Worm (Caenorhabditis elegans) whole organism, L3 larva: ENCODE results near the gene R186.3.

Experiments
- R02D3.7 ChIP-seq: fragments of 150-350 bp; optimal IDR thresholded peaks from 2 replicates; lab custom pipeline; 2014; ENCODE audit warnings: missing biosample characterization, missing genetic modification characterization
- ZK546.5 ChIP-seq: sonication (generic microtip); optimal IDR thresholded peaks from 2 replicates; lab custom pipeline; 2017; ENCODE audit warnings: missing biosample characterization, missing genetic modification characterization
- aly-2 ChIP-seq: fragments of 150-350 bp; optimal IDR thresholded peaks from 2 replicates; lab custom pipeline; 2014; ENCODE audit warnings: missing biosample characterization, missing genetic modification characterization
- ama-1 ChIP-seq: fragments of 150-350 bp; optimal IDR thresholded peaks from 2 replicates; lab custom pipeline; 2018
- ceh-16 ChIP-seq: sonication (generic microtip); optimal IDR thresholded peaks from 2 replicates; lab custom pipeline; 2017; ENCODE audit warnings: missing biosample characterization, missing genetic modification characterization
- ceh-82 ChIP-seq: fragments of 150-350 bp; optimal IDR thresholded peaks from 2 replicates; lab custom pipeline; 2014; ENCODE audit warnings: missing biosample characterization, missing genetic modification characterization
- ceh-9 ChIP-seq: sonication (generic microtip); optimal IDR thresholded peaks from 2 replicates; lab custom pipeline; 2018; ENCODE audit warnings: missing biosample characterization, missing genetic modification characterization
- daf-12 ChIP-seq: fragments of 150-350 bp; optimal IDR thresholded peaks from 2 replicates; lab custom pipeline; 2014; ENCODE audit warnings: missing biosample characterization, missing genetic modification reagents, missing genetic modification characterization
- egl-27 ChIP-seq: sonication (generic microtip); optimal IDR thresholded peaks from 4 replicates; lab custom pipeline; 2017; ENCODE audit warnings: missing biosample characterization, missing genetic modification reagents, missing genetic modification characterization
- egl-5 ChIP-seq: fragments of 150-350 bp; optimal IDR thresholded peaks from 2 replicates; lab custom pipeline; 2017; ENCODE audit warnings: missing biosample characterization, missing genetic modification reagents, missing genetic modification characterization, inconsistent platforms
- elt-2 ChIP-seq: sonication (generic microtip); optimal IDR thresholded peaks from 2 replicates; lab custom pipeline; 2016; ENCODE audit warnings: missing genetic modification reagents, mild to moderate bottlenecking, missing genetic modification characterization, missing compliant biosample characterization
- elt-3 ChIP-seq, 3 experiments: fragments of 150-350 bp in 1 of 3; sonication (generic microtip) in 2 of 3; optimal IDR thresholded peaks; 2 replicates in 2 of 3; 4 replicates in 1 of 3; lab custom pipeline; 2014 to 2017; ENCODE audit warnings: missing biosample characterization in 3 of 3, missing genetic modification characterization in 3 of 3
- eor-1 ChIP-seq, 2 experiments: fragments of 150-350 bp; optimal IDR thresholded peaks; 2 replicates each; lab custom pipeline; 2014 to 2018; ENCODE audit warnings: missing biosample characterization in 2 of 2, missing genetic modification characterization in 2 of 2
- fkh-10 ChIP-seq: sonication (generic microtip); optimal IDR thresholded peaks from 2 replicates; lab custom pipeline; 2017; ENCODE audit warnings: missing biosample characterization, missing genetic modification reagents, missing genetic modification characterization
- fkh-2 ChIP-seq: fragments of 150-350 bp; optimal IDR thresholded peaks from 2 replicates; lab custom pipeline; 2014; ENCODE audit warnings: missing biosample characterization, missing genetic modification reagents, missing genetic modification characterization
- hmg-11 ChIP-seq: sonication (generic microtip); optimal IDR thresholded peaks from 2 replicates; lab custom pipeline; 2016; ENCODE audit warnings: missing genetic modification characterization, missing compliant biosample characterization
- jun-1 ChIP-seq: fragments of 150-350 bp; optimal IDR thresholded peaks from 2 replicates; lab custom pipeline; 2014; ENCODE audit warnings: missing biosample characterization, missing genetic modification reagents, missing genetic modification characterization
- lin-15B ChIP-seq: fragments of 150-350 bp; optimal IDR thresholded peaks from 2 replicates; lab custom pipeline; 2014; ENCODE audit warnings: missing biosample characterization, missing genetic modification characterization
- lin-39 ChIP-seq: fragments of 150-350 bp; optimal IDR thresholded peaks from 2 replicates; lab custom pipeline; 2018; ENCODE audit warnings: missing biosample characterization, missing genetic modification reagents, missing genetic modification characterization
- lsy-12 ChIP-seq: sonication (generic microtip); optimal IDR thresholded peaks from 2 replicates; lab custom pipeline; 2016; ENCODE audit warnings: mild to moderate bottlenecking, missing genetic modification characterization, missing compliant biosample characterization
- mdl-1 ChIP-seq: fragments of 150-350 bp; optimal IDR thresholded peaks from 2 replicates; lab custom pipeline; 2014; ENCODE audit warnings: missing biosample characterization, missing genetic modification characterization
- nfya-1 ChIP-seq: sonication (generic microtip); optimal IDR thresholded peaks from 2 replicates; lab custom pipeline; 2017; ENCODE audit warnings: missing genetic modification characterization, mild to moderate bottlenecking, missing compliant biosample characterization, antibody characterized with exemption, moderate library complexity; ENCODE audit not compliant: insufficient read depth
- nhr-11 ChIP-seq: fragments of 150-350 bp; optimal IDR thresholded peaks from 2 replicates; lab custom pipeline; 2014; ENCODE audit warnings: missing biosample characterization, missing genetic modification characterization
- nhr-12 ChIP-seq: fragments of 150-350 bp; optimal IDR thresholded peaks from 2 replicates; lab custom pipeline; 2014; ENCODE audit warnings: missing biosample characterization, missing genetic modification characterization
- nhr-23 ChIP-seq: fragments of 150-350 bp; optimal IDR thresholded peaks from 2 replicates; lab custom pipeline; 2014; ENCODE audit warnings: missing biosample characterization, missing genetic modification reagents, missing genetic modification characterization
- nhr-237 ChIP-seq: fragments of 150-350 bp; optimal IDR thresholded peaks from 2 replicates; lab custom pipeline; 2014; ENCODE audit warnings: missing biosample characterization, missing genetic modification characterization
- nhr-25 ChIP-seq: sonication (generic microtip); optimal IDR thresholded peaks from 2 replicates; lab custom pipeline; 2017; ENCODE audit warnings: missing biosample characterization, missing genetic modification characterization
- nhr-28 ChIP-seq: fragments of 150-350 bp; optimal IDR thresholded peaks from 2 replicates; lab custom pipeline; 2014; ENCODE audit warnings: missing biosample characterization, missing genetic modification characterization
- nhr-43 ChIP-seq: sonication (generic microtip); optimal IDR thresholded peaks from 2 replicates; lab custom pipeline; 2016; ENCODE audit warnings: mild to moderate bottlenecking, missing genetic modification characterization, missing compliant biosample characterization; ENCODE audit not compliant: poor library complexity, severe bottlenecking
- nhr-67 ChIP-seq: fragments of 150-350 bp; optimal IDR thresholded peaks from 2 replicates; lab custom pipeline; 2014; ENCODE audit warnings: missing biosample characterization, missing genetic modification characterization
- nhr-76 ChIP-seq: fragments of 150-350 bp; sonication (generic microtip); optimal IDR thresholded peaks from 5 replicates; lab custom pipeline; 2014; ENCODE audit warnings: missing biosample characterization, missing genetic modification characterization
- nhr-77 ChIP-seq: fragments of 150-350 bp; optimal IDR thresholded peaks from 2 replicates; lab custom pipeline; 2014; ENCODE audit warnings: missing biosample characterization, missing genetic modification characterization
- pha-4 ChIP-seq: fragments of 150-350 bp; optimal IDR thresholded peaks from 2 replicates; lab custom pipeline; 2014; ENCODE audit warnings: missing biosample characterization, missing genetic modification reagents, missing genetic modification characterization
- pqm-1 ChIP-seq: fragments of 150-350 bp; optimal IDR thresholded peaks from 2 replicates; lab custom pipeline; 2017; ENCODE audit warnings: missing biosample characterization, missing genetic modification characterization, inconsistent platforms
- sea-2 ChIP-seq: fragments of 150-350 bp; sonication (generic microtip); optimal IDR thresholded peaks from 4 replicates; lab custom pipeline; 2014; ENCODE audit warnings: missing biosample characterization, missing genetic modification reagents, missing genetic modification characterization
- skn-1 ChIP-seq: fragments of 150-350 bp; optimal IDR thresholded peaks from 2 replicates; lab custom pipeline; 2014; ENCODE audit warnings: missing biosample characterization, missing genetic modification characterization
- snpc-4 ChIP-seq: fragments of 150-350 bp; optimal IDR thresholded peaks from 2 replicates; lab custom pipeline; 2014; ENCODE audit warnings: missing biosample characterization, missing genetic modification characterization
- tbx-2 ChIP-seq: sonication (generic microtip); optimal IDR thresholded peaks from 2 replicates; lab custom pipeline; 2016; ENCODE audit warnings: mild to moderate bottlenecking, missing genetic modification characterization, missing compliant biosample characterization
- zag-1 ChIP-seq: fragments of 150-350 bp; optimal IDR thresholded peaks from 2 replicates; lab custom pipeline; 2014; ENCODE audit warnings: missing biosample characterization, missing genetic modification characterization
- ztf-11 ChIP-seq: fragments of 150-350 bp; optimal IDR thresholded peaks from 2 replicates; lab custom pipeline; 2014; ENCODE audit warnings: missing biosample characterization, missing genetic modification characterization
- ztf-4 ChIP-seq: fragments of 150-350 bp; optimal IDR thresholded peaks from 2 replicates; lab custom pipeline; 2014; ENCODE audit warnings: missing biosample characterization, missing genetic modification characterization

R186.3 gene

ce11 chrV:13003378-13003777 lies 36.4 kb upstream of the R186.3 start:
- TF ChIP-seq fkh-2 (tag; lab: Kevin White, UChicago) (no peak), elt-3 (tag; optimal IDR thresholded peaks at IDR 0.05; lab: Kevin White, UChicago) (no peak), pqm-1 (tag; lab: Kevin White, UChicago) (peak; percentile 9), nfya-1 (no peak), eor-1 (tag; optimal IDR thresholded peaks at IDR 0.05; lab: Kevin White, UChicago) (no peak), egl-5 (tag; lab: Kevin White, UChicago) (no peak), fkh-10 (no peak), elt-2 (peak; percentile 61), hmg-11 (peak; percentile 88), lin-15B (tag; lab: Kevin White, UChicago) (peak; percentile 26), ztf-11 (tag; lab: Kevin White, UChicago) (no peak), tbx-2 (tag; lab: Kevin White, UChicago) (peak; percentile 43), nhr-43 (tag; lab: Kevin White, UChicago) (peak; percentile 89), nhr-76 (tag; lab: Kevin White, UChicago) (no peak), egl-27 (tag; lab: Kevin White, UChicago) (no peak), daf-12 (tag; lab: Kevin White, UChicago) (no peak), nhr-12 (no peak), lin-39 (tag; lab: Kevin White, UChicago) (peak; percentile 85), nhr-11 (no peak), snpc-4 (tag; lab: Kevin White, UChicago) (peak; percentile 36), nhr-23 (peak; percentile 41), nhr-237 (tag; lab: Kevin White, UChicago) (no peak), ztf-4 (tag; lab: Kevin White, UChicago) (peak; percentile 2), nhr-67 (tag; lab: Kevin White, UChicago) (no peak), nhr-25 (tag; lab: Kevin White, UChicago) (peak; percentile 75), aly-2 (tag; lab: Kevin White, UChicago) (no peak), sea-2 (GFP tag; lab: Kevin White, UChicago) (no peak), pha-4 (tag; lab: Kevin White, UChicago) (peak; percentile 66), jun-1 (tag; lab: Kevin White, UChicago) (peak; percentile 34), zag-1 (tag; lab: Kevin White, UChicago) (no peak), lsy-12 (peak; percentile 52), mdl-1 (tag; lab: Kevin White, UChicago) (no peak), nhr-28 (no peak), R02D3.7 (no peak), ama-1 (lab: Kevin White, UChicago) (no peak), ceh-16 (tag; lab: Kevin White, UChicago) (no peak), nhr-77 (tag; lab: Kevin White, UChicago) (no peak), skn-1 (tag; lab: Kevin White, UChicago) (peak; percentile 11)
- TF ChIP-seq, all 47 proteins: peak for 15

- TF ChIP-seq ceh-82 (tag; lab: Kevin White, UChicago) = no peak
- no peak for TF ChIP-seq R02D3.7
- no peak for TF ChIP-seq snpc-4 (tag; lab: Kevin White, UChicago)
- peak; percentile 12 for TF ChIP-seq pha-4 (tag; lab: Kevin White, UChicago)
- no peak for TF ChIP-seq nhr-67 (tag; lab: Kevin White, UChicago)
- no peak for TF ChIP-seq lsy-12
- TF ChIP-seq tbx-2 (tag; lab: Kevin White, UChicago) = no peak
- peak; percentile 61 for TF ChIP-seq elt-2
- peak; percentile 27 for TF ChIP-seq pqm-1 (tag; lab: Kevin White, UChicago)
Measured at ce11 chrV:13002070-13002469, 35.1 kb upstream of the R186.3 start, which contains the start of gene inft-2. Gene inft-2 (plus strand): TSS chrV:13002317.

DNA sequence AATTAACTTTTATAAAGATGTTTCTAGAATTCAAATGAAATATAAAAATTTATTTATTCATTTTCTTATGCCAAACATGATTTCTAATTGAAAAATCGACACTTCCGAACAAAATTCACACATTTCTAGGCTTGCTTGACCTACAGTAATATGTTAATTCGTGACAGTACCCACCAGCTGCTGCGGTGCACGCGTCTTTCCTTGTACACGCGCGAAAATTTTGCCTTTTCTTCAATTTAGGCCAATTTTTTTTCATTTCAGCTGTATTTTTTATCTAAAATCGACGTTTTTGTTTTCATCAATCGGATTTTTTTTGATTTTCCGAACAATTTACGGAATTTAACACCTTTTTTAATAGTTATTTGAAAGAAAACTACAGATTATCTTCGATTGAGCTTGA lies 33.1 kb upstream of the R186.3 start:
- TF ChIP-seq ceh-82 (tag; lab: Kevin White, UChicago) = no peak
- no peak for TF ChIP-seq nfya-1
- no peak for TF ChIP-seq ceh-9
- TF ChIP-seq lin-39 (tag; lab: Kevin White, UChicago) = no peak
- TF ChIP-seq nhr-11 = no peak
- no peak for TF ChIP-seq nhr-76 (tag; lab: Kevin White, UChicago)
- no peak for TF ChIP-seq ZK546.5 (tag; lab: Kevin White, UChicago)
- TF ChIP-seq, all 47 proteins: peak for 0
